Fruit fly (Drosophila melanogaster): ENCODE measurements around the gene Akap200.

Gene Akap200

DNA sequence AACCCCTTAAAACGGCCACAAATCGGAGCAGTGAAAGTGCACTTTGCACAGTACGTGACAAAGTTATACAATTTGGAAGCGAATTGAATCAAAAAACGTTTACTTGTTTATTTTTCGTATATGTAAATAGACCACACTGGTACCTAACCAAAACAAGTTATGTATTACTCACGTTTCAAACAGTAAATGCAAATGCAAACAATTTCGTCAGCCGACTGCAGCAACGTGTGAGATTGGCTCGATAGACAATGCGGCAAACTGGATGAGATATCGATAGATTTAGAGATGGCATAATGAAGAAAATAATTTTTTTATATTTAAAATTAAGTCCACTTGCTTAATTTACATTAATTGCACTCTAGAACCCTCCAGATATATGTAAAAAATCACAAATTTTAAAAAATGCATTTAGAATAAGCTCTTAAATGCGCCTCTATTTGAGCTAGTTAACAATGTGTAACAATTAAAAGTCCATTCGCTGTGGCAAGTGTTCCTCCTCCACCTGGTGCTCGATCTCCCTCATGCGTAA is 33.9 kb upstream of the Akap200 start, which contains the start of gene AlaRS (continued):
- TF ChIP-seq ci (GFP tag; IDR thresholded peaks at IDR 0.05) (peak; percentile 40; the same call in 1 of the 3 replicates), CG12769 (tag; optimal IDR thresholded peaks at IDR 0.05) (no peak), CG2199 (GFP tag; IDR thresholded peaks at IDR 0.05) (no peak), esg (GFP tag; conservative IDR thresholded peaks at IDR 0.05) (peak; percentile 18; the same call in 1 of the 2 replicates), Fer3 (tag; optimal IDR thresholded peaks at IDR 0.05) (peak; percentile 12), ara (GFP tag; IDR thresholded peaks at IDR 0.05) (no peak), Dbx (GFP tag; IDR thresholded peaks at IDR 0.05) (0 out of 3 replicates have a peak, but pooled peaks have one; percentile 6), nerfin-2 (GFP tag; IDR thresholded peaks at IDR 0.05; ENCODE audit: partially characterized antibody) (peak; percentile 36; the same call in 1 of the 2 replicates), Kr (GFP tag; optimal IDR thresholded peaks at IDR 0.05) (no peak), CG4328 (GFP tag; optimal IDR thresholded peaks at IDR 0.05) (peak; percentile 27), MESR4 (GFP tag; optimal IDR thresholded peaks at IDR 0.05) (peak; percentile 77), CG4820 (GFP tag; optimal IDR thresholded peaks at IDR 0.05) (peak; percentile 17), MBD-R2 (GFP tag; IDR thresholded peaks at IDR 0.05) (peak; percentile 72), hkb (optimal IDR thresholded peaks at IDR 0.05) (no peak), hkb (GFP tag; IDR thresholded peaks at IDR 0.05) (no peak; the same call in 1 of the 2 replicates), ro (GFP tag; IDR thresholded peaks at IDR 0.05) (no peak), CG12219 (GFP tag; optimal IDR thresholded peaks at IDR 0.05) (peak; percentile 3), CG31441 (GFP tag; IDR thresholded peaks at IDR 0.05) (peak; percentile 49; the same call in 1 of the 2 replicates), BEAF-32 (GFP tag; optimal IDR thresholded peaks at IDR 0.05) (peak; percentile 70), CG14441 (GFP tag; IDR thresholded peaks at IDR 0.05) (no peak), vfl (GFP tag; optimal IDR thresholded peaks at IDR 0.05) (peak; percentile 11), CG2120 (GFP tag; optimal IDR thresholded peaks at IDR 0.05) (peak; percentile 66), CG2129 (GFP tag; IDR thresholded peaks at IDR 0.05; ENCODE audit: partially characterized antibody) (peak; percentile 35), CG8281 (tag; optimal IDR thresholded peaks at IDR 0.05) (no peak), CG10431 (GFP tag; optimal IDR thresholded peaks at IDR 0.05) (no peak), CG4617 (GFP tag; optimal IDR thresholded peaks at IDR 0.05; ENCODE audit: borderline replicate concordance) (peak; percentile 47), Nf-YA (GFP tag; IDR thresholded peaks at IDR 0.05) (no peak), CG12104 (GFP tag; optimal IDR thresholded peaks at IDR 0.05) (no peak), CG5245 (GFP tag; optimal IDR thresholded peaks at IDR 0.05) (no peak), peb (GFP tag; IDR thresholded peaks at IDR 0.05) (no peak), oc (tag; optimal IDR thresholded peaks at IDR 0.05) (no peak), tup (GFP tag; optimal IDR thresholded peaks at IDR 0.05) (no peak), BtbVII (GFP tag; optimal IDR thresholded peaks at IDR 0.05) (no peak), slou (GFP tag; optimal IDR thresholded peaks at IDR 0.05) (no peak), HmgZ (tag; optimal IDR thresholded peaks at IDR 0.05) (peak; percentile 29), pnt (GFP tag; optimal IDR thresholded peaks at IDR 0.05) (no peak), fu2 (GFP tag; optimal IDR thresholded peaks at IDR 0.05) (no peak), sisA (GFP tag; IDR thresholded peaks at IDR 0.05) (no peak), fd64A (GFP tag; optimal IDR thresholded peaks at IDR 0.05) (no peak), Hey (tag; optimal IDR thresholded peaks at IDR 0.05) (no peak), cad (GFP tag; optimal IDR thresholded peaks at IDR 0.05) (no peak), sr (GFP tag; IDR thresholded peaks at IDR 0.05) (no peak), B-H1 (GFP tag; IDR thresholded peaks at IDR 0.05) (no peak), CG8944 (GFP tag; optimal IDR thresholded peaks at IDR 0.05) (no peak), Adf1 (GFP tag; IDR thresholded peaks at IDR 0.05) (no peak), CG10979 (tag; optimal IDR thresholded peaks at IDR 0.05) (peak; percentile 30), C15 (GFP tag; IDR thresholded peaks at IDR 0.05) (no peak), CG7357 (GFP tag; IDR thresholded peaks at IDR 0.05) (no peak), Hr3 (GFP tag; optimal IDR thresholded peaks at IDR 0.05) (peak; percentile 24), Med (GFP tag) (peak; percentile 75), Nf-YB (GFP tag; optimal IDR thresholded peaks at IDR 0.05) (peak; percentile 1), Six4 (GFP tag; optimal IDR thresholded peaks at IDR 0.05) (peak; percentile 18)

Data from whole organism, embryonic.